Fruit fly (Drosophila melanogaster): ENCODE data around the gene CG32640.

CG32640 gene

dm6 chrX:13128750-13129152 is 49.1 kb upstream of the CG32640 start, which contains the start of the genes CG32638, CG15717 and MFS10 (continued):
- TF ChIP-seq CG9817 (tag; optimal IDR thresholded peaks at IDR 0.05) (no peak), tll (GFP tag; optimal IDR thresholded peaks at IDR 0.05) (no peak), Oli (tag; optimal IDR thresholded peaks at IDR 0.05) (no peak), Rx (GFP tag; IDR thresholded peaks at IDR 0.05) (no peak), Taf1 (GFP tag; IDR thresholded peaks at IDR 0.05) (no peak), sqz (GFP tag; optimal IDR thresholded peaks at IDR 0.05) (no peak), crc (GFP tag; optimal IDR thresholded peaks at IDR 0.05) (no peak), jing (GFP tag; optimal IDR thresholded peaks at IDR 0.05) (no peak), ind (GFP tag; optimal IDR thresholded peaks at IDR 0.05) (no peak), CG8944 (GFP tag; optimal IDR thresholded peaks at IDR 0.05) (no peak), CG9932 (GFP tag; IDR thresholded peaks at IDR 0.05) (peak; percentile 30; the same call in 1 of the 2 replicates), CG13287 (GFP tag; IDR thresholded peaks at IDR 0.05; ENCODE audit: partially characterized antibody) (peak; percentile 59), Hr78 (GFP tag; optimal IDR thresholded peaks at IDR 0.05) (no peak), schlank (tag; optimal IDR thresholded peaks at IDR 0.05) (no peak), gce (GFP tag; IDR thresholded peaks at IDR 0.05) (no peak), cato (GFP tag; optimal IDR thresholded peaks at IDR 0.05; ENCODE audit: borderline replicate concordance) (no peak), CG32767 (GFP tag; IDR thresholded peaks at IDR 0.05) (no peak), CG7745 (tag; optimal IDR thresholded peaks at IDR 0.05) (no peak), al (GFP tag; IDR thresholded peaks at IDR 0.05) (no peak), nerfin-1 (tag; optimal IDR thresholded peaks at IDR 0.05) (peak; percentile 4)

dm6 chrX:13130175-13130822 is 47.5 kb upstream of the CG32640 start:
- peak; percentile 63 for TF ChIP-seq Sox102F (GFP tag; optimal IDR thresholded peaks at IDR 0.05)
- TF ChIP-seq seq (GFP tag; IDR thresholded peaks at IDR 0.05) = 0 out of 2 replicates have a peak, but pooled peaks have one; percentile 16
- peak; percentile 52 for TF ChIP-seq bab2 (GFP tag; optimal IDR thresholded peaks at IDR 0.05)
- TF ChIP-seq CG15514 (GFP tag; optimal IDR thresholded peaks at IDR 0.05) = peak; percentile 21
- peak; percentile 41 for TF ChIP-seq CG2202 (tag; optimal IDR thresholded peaks at IDR 0.05)
- TF ChIP-seq bcd (GFP tag; optimal IDR thresholded peaks at IDR 0.05) = peak; percentile 67
- no peak for TF ChIP-seq CG8765 (GFP tag; IDR thresholded peaks at IDR 0.05)
- peak; percentile 54 for TF ChIP-seq ATbp (GFP tag; optimal IDR thresholded peaks at IDR 0.05)
- TF ChIP-seq CG32767 (GFP tag; IDR thresholded peaks at IDR 0.05) = peak; percentile 50; the same call in 1 of the 2 replicates
- TF ChIP-seq CoRest (tag; optimal IDR thresholded peaks at IDR 0.05) = peak; percentile 85
- TF ChIP-seq Dek (tag; optimal IDR thresholded peaks at IDR 0.05) = peak; percentile 54
- peak; percentile 35 for TF ChIP-seq CG30020 (tag; optimal IDR thresholded peaks at IDR 0.05)
- no peak for TF ChIP-seq MESR4 (GFP tag; optimal IDR thresholded peaks at IDR 0.05)
- TF ChIP-seq klu (GFP tag; IDR thresholded peaks at IDR 0.05) = 0 out of 2 replicates have a peak, but pooled peaks have one; percentile 21
- TF ChIP-seq otp (GFP tag; IDR thresholded peaks at IDR 0.05) = no peak
- peak; percentile 63 for TF ChIP-seq CG8089 (GFP tag; optimal IDR thresholded peaks at IDR 0.05)
- peak; percentile 22 for TF ChIP-seq emc (GFP tag; optimal IDR thresholded peaks at IDR 0.05)
- TF ChIP-seq MBD-R2 (GFP tag; IDR thresholded peaks at IDR 0.05) = no peak
- TF ChIP-seq danr (GFP tag; IDR thresholded peaks at IDR 0.05) = peak; percentile 33; the same call in 1 of the 2 replicates
- TF ChIP-seq nerfin-2 (GFP tag; IDR thresholded peaks at IDR 0.05; ENCODE audit: partially characterized antibody) = no peak
- TF ChIP-seq CG17802 (tag; optimal IDR thresholded peaks at IDR 0.05) = peak; percentile 12
- TF ChIP-seq Hr39 (optimal IDR thresholded peaks at IDR 0.05) = no peak
- peak; percentile 66; the same call in 1 of the 3 replicates for TF ChIP-seq ken (GFP tag; IDR thresholded peaks at IDR 0.05)
- TF ChIP-seq CG15269 (tag; optimal IDR thresholded peaks at IDR 0.05) = peak; percentile 79
- TF ChIP-seq yki (optimal IDR thresholded peaks at IDR 0.05) = no peak
- no peak for TF ChIP-seq CG34224 (GFP tag; IDR thresholded peaks at IDR 0.05; ENCODE audit: partially characterized antibody)
- TF ChIP-seq ro (GFP tag; IDR thresholded peaks at IDR 0.05) = no peak
- peak; percentile 59 for TF ChIP-seq zfh2 (GFP tag; optimal IDR thresholded peaks at IDR 0.05)
- TF ChIP-seq scrt (GFP tag; optimal IDR thresholded peaks at IDR 0.05) = peak; percentile 95
- TF ChIP-seq bowl (GFP tag; IDR thresholded peaks at IDR 0.05) = no peak
- TF ChIP-seq CG17912 (GFP tag; optimal IDR thresholded peaks at IDR 0.05) = peak; percentile 16

Measured in whole organism, embryonic.